Worm (Caenorhabditis elegans): ENCODE measurements around the gene B0303.7.

The B0303.7 gene

ce11 chrIII:8689655-8690054 is 3.8 kb upstream of the B0303.7 start, which contains the start of gene B0303.4:
Gene B0303.4, plus strand, starts transcription at chrIII:8689850.
- TF ChIP-seq lsy-2 (tag; optimal IDR thresholded peaks at IDR 0.05) (peak; percentile 54), ceh-43 (GFP tag; optimal IDR thresholded peaks at IDR 0.05) (no peak), pha-4 (tag; optimal IDR thresholded peaks at IDR 0.05) (no peak), flh-1 (GFP tag; optimal IDR thresholded peaks at IDR 0.05) (no peak), nhr-2 (tag; optimal IDR thresholded peaks at IDR 0.05) (no peak), ceh-83 (GFP tag; optimal IDR thresholded peaks at IDR 0.05) (no peak), mep-1 (tag; optimal IDR thresholded peaks at IDR 0.05) (peak; percentile 59), nhr-237 (tag; optimal IDR thresholded peaks at IDR 0.05) (no peak), sptf-1 (tag; optimal IDR thresholded peaks at IDR 0.05) (no peak), ham-2 (GFP tag; optimal IDR thresholded peaks at IDR 0.05) (no peak), ceh-39 (tag; optimal IDR thresholded peaks at IDR 0.05) (no peak), cnd-1 (tag; optimal IDR thresholded peaks at IDR 0.05) (no peak), mab-5 (tag; optimal IDR thresholded peaks at IDR 0.05) (no peak), ces-1 (GFP tag; optimal IDR thresholded peaks at IDR 0.05) (peak; percentile 72), tbx-8 (GFP tag; optimal IDR thresholded peaks at IDR 0.05) (no peak), elt-3 (tag; optimal IDR thresholded peaks at IDR 0.05) (no peak), drap-1 (GFP tag; optimal IDR thresholded peaks at IDR 0.05) (no peak), lin-32 (GFP tag; optimal IDR thresholded peaks at IDR 0.05) (no peak), nhr-28 (tag; optimal IDR thresholded peaks at IDR 0.05) (no peak), lin-13 (tag; optimal IDR thresholded peaks at IDR 0.05) (no peak), ztf-11 (tag; optimal IDR thresholded peaks at IDR 0.05) (no peak), unc-62 (GFP tag; optimal IDR thresholded peaks at IDR 0.05) (no peak), zip-8 (tag; optimal IDR thresholded peaks at IDR 0.05) (no peak), nhr-76 (tag; optimal IDR thresholded peaks at IDR 0.05) (no peak), blmp-1 (tag; optimal IDR thresholded peaks at IDR 0.05) (no peak), bed-3 (GFP tag; optimal IDR thresholded peaks at IDR 0.05) (no peak)

- no peak for TF ChIP-seq nhr-2 (tag; optimal IDR thresholded peaks at IDR 0.05)
- no peak for TF ChIP-seq mab-5 (tag; optimal IDR thresholded peaks at IDR 0.05)
- no peak for TF ChIP-seq unc-62 (GFP tag; optimal IDR thresholded peaks at IDR 0.05)
- no peak for TF ChIP-seq nhr-12 (tag; optimal IDR thresholded peaks at IDR 0.05)
- no peak for TF ChIP-seq ces-1 (GFP tag; optimal IDR thresholded peaks at IDR 0.05)
- no peak for TF ChIP-seq zip-8 (tag; optimal IDR thresholded peaks at IDR 0.05)
- TF ChIP-seq nhr-28 (tag; optimal IDR thresholded peaks at IDR 0.05): no peak
- TF ChIP-seq ztf-11 (tag; optimal IDR thresholded peaks at IDR 0.05): no peak
Observed at ce11 chrIII:8696680-8697079, 3.3 kb downstream of the B0303.7 start.

- TF ChIP-seq flh-1 (GFP tag; optimal IDR thresholded peaks at IDR 0.05) (no peak), tbx-8 (GFP tag; optimal IDR thresholded peaks at IDR 0.05) (no peak), nhr-237 (tag; optimal IDR thresholded peaks at IDR 0.05) (no peak), ces-1 (GFP tag; optimal IDR thresholded peaks at IDR 0.05) (no peak), mab-5 (tag; optimal IDR thresholded peaks at IDR 0.05) (no peak), nhr-12 (tag; optimal IDR thresholded peaks at IDR 0.05) (no peak), unc-62 (GFP tag; optimal IDR thresholded peaks at IDR 0.05) (no peak), lsy-2 (tag; optimal IDR thresholded peaks at IDR 0.05) (no peak), ceh-39 (tag; optimal IDR thresholded peaks at IDR 0.05) (no peak), drap-1 (GFP tag; optimal IDR thresholded peaks at IDR 0.05) (no peak), elt-3 (tag; optimal IDR thresholded peaks at IDR 0.05) (no peak), sem-2 (GFP tag; optimal IDR thresholded peaks at IDR 0.05) (no peak), lin-32 (GFP tag; optimal IDR thresholded peaks at IDR 0.05) (no peak)
Observed at ce11 chrIII:8697268-8697907, 4.0 kb downstream of the B0303.7 start.

DNA sequence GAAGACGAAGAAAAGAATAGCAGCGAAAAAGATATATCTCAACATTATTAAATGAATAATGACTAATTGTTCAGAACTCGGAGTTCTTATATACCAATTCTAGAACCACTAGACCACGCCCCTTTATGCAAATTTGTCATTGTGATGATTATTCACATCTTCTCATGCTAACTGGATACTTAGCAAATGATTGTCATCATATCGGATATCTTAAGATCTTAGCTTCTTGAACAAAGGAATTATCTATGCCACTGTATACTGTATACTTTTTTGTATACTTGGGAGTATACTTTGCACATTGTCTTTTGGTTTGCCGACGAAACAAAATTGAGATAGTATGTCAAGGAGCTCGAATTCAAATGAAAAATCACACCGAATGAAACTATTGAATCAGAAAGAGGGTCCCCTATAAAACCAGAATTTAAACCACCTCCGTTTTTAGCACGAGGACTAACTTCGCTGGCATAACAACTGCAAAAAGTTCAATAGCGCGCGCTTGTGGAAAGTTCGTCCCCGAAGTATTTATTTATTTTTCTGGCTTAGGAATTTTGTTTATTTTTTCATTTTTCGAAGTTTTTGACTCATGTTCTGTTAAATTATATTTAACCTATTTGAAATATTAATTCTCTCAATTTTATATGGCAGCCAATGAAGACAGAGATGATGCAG is 7.0 kb downstream of the B0303.7 start, which contains the start of the genes sdz-1 and vps-33.1:
sdz-1 (minus strand) TSS at position 51 of the 669 bp plus-strand sequence.
vps-33.1 (plus strand) TSS at position 639 of the 669 bp plus-strand sequence.
- no peak for TF ChIP-seq elt-1 (tag; optimal IDR thresholded peaks at IDR 0.05; ENCODE audit: borderline replicate concordance, insufficient read depth)
- peak; percentile 16 for TF ChIP-seq nhr-237 (tag; optimal IDR thresholded peaks at IDR 0.05)
- TF ChIP-seq ces-1 (GFP tag; optimal IDR thresholded peaks at IDR 0.05): no peak
- peak; percentile 29 for TF ChIP-seq lsy-2 (tag; optimal IDR thresholded peaks at IDR 0.05)
- no peak for TF ChIP-seq sem-2 (GFP tag; optimal IDR thresholded peaks at IDR 0.05)
- TF ChIP-seq cnd-1 (tag; optimal IDR thresholded peaks at IDR 0.05): no peak
- peak; percentile 67 for TF ChIP-seq unc-120 (tag; optimal IDR thresholded peaks at IDR 0.05; ENCODE audit: poor library complexity, severe bottlenecking)
- no peak for TF ChIP-seq tbx-8 (GFP tag; optimal IDR thresholded peaks at IDR 0.05)
